Fruit fly (Drosophila melanogaster) whole organism, embryonic: Measurements from ENCODE around the gene Ir75b.

Experiments
- CG12236 ChIP-seq: fragments of 200-800 bp; sonication (Bioruptor generic); optimal IDR thresholded peaks from 2 replicates; lab custom pipeline; 2016; ENCODE audit warnings: missing biosample characterization, missing genetic modification characterization
- Lpt ChIP-seq: fragments of >200 bp; optimal IDR thresholded peaks from 2 replicates; lab custom pipeline; 2018; ENCODE audit warnings: missing biosample characterization, missing genetic modification characterization

DNA sequence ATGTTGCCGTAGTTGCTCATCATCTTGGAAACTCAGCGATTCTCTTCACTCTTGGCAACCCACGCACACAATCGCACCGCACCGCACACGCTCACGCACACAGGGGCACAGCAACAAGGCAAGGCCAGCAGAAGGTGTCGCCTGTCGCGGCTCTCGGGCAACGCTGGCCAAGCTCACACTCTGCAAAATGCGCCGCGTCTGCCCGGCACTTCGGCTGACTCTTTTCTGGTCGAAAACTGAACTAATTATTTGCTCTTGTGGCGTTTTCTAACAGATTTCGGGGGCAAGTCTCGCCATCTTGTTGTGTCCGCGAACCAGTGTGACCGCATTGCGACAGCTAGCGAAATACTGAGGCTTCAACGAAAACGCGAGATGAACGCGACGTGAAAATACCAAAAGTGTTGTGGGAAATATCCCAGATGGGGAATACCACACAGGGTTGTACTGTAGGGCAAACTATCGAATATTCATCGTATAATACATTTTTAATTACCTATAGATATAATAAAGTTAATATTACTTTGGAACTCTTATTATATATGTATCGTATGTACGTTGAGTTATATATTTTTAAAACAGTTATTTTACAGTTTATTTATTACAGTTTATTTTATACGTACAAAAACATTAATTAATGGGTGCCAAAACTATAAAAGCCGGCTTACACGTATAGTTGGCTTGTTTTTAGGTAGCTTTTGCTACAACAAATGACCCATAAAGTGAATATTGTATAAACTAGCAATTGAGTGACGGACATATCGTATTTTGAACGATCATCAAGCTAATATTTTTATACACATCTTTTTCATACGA, 26.4 kb upstream of the Ir75b start, which contains the start of the genes MED19 and CG7430:
- TF ChIP-seq CG12236 (GFP tag; lab: Kevin White, UChicago), result no peak
- no peak for TF ChIP-seq Lpt (GFP tag; lab: Kevin White, UChicago)
